Fruit fly (Drosophila melanogaster): ENCODE data around the gene CG3457.

DNA sequence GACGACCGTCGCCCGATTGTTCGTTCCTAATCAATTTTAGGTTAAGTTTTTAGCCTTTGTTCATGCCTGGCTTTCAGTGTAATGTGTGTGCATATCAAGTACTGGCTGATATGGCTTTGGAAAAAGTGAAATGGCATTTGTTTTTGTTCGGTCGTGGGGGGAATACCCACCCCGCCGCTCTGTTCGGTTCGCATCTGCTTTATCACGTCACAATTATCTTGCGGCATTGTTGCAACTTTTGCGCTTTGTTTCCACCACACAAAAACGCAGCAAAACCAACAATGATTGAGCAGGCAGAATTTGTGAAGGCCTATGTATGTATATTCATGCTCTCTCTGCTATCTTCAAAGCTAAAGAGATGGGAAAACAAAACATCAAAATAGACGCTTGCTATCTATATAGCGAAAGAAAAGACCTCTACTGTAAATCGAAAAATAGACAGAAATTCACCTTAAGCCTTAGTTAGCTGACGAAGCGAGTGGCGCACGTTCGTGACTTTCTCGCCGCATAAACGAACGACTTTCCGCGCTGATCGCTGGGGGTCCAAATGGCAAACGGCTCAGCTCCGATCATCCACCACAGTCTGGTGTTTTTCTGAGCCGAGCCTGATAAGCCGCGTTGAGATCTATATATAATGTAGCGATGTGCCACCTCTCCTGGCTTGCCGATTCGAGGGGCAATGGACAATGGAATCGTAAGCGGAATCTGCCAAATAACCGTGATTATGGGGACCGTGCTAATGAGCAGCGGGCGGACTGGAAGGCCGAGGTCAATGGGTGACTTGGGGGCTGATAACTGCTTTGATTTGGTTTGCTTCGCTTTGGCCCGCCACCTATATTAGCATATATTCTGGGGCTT lies 10.0 kb downstream of the CG3457 start:
- TF ChIP-seq h (optimal IDR thresholded peaks at IDR 0.05) (no peak), Sin3A (optimal IDR thresholded peaks at IDR 0.05) (no peak), psq (optimal IDR thresholded peaks at IDR 0.05) (no peak), Myc (optimal IDR thresholded peaks at IDR 0.05) (no peak), insv (optimal IDR thresholded peaks at IDR 0.05) (no peak), ttk (optimal IDR thresholded peaks at IDR 0.05) (no peak)
